Fruit fly (Drosophila melanogaster): ENCODE measurements around the gene CG6650.

Gene CG6650

DNA sequence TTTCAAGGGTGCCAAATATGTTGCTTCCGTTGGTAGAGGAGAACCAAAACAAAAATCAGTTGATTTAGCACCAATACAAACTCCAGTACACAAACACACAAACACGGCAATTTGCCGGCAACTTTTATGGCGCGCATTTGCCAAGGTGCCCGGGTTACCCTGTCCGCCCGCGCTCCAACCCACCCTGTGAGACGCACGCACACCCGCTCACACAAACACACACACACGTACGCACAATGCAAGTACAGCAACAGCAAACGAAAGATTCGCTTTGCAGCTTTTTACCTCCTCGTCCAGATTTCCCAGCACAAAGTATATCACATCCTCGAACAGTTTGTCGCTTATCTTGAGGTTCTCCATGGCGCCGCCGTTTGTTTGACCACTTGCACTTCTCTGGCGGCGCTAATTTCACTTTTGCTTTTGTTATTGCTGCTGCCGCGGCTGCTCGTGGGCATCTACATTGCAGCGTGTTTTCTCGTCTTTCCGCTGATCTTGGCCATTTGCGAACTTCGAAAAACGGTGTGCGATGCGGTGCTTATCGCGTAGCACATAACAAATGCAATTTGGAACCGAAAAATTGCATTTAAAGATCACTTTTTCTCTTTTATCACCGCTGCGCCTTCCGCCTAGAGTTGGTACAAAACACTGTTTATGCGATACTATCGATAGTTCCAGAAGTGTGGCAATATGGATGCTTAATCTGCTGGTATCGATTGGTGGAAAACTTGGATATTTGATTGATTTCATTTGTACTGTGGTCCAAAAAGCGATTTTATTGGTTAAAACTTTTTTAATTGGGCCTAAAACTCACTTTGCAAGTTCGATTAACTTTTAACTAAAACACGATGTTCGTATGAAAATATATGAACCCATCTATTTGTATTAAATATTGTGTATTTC lies 2.5 kb upstream of the CG6650 start, which contains the start of gene Ptip (continued):
- TF ChIP-seq CG17912 (GFP tag; optimal IDR thresholded peaks at IDR 0.05) (peak; percentile 60), slbo (GFP tag; IDR thresholded peaks at IDR 0.05) (peak; percentile 61), repo (GFP tag; optimal IDR thresholded peaks at IDR 0.05) (no peak), CG33557 (GFP tag; optimal IDR thresholded peaks at IDR 0.05) (peak; percentile 40), ap (GFP tag; IDR thresholded peaks at IDR 0.05) (no peak), CG17361 (GFP tag; IDR thresholded peaks at IDR 0.05) (no peak), bsh (GFP tag; optimal IDR thresholded peaks at IDR 0.05) (peak in 1 of 2 experiments; percentile 38), CG16815 (GFP tag; optimal IDR thresholded peaks at IDR 0.05) (no peak), CG1602 (GFP tag; optimal IDR thresholded peaks at IDR 0.05) (no peak), BEAF-32 (GFP tag; optimal IDR thresholded peaks at IDR 0.05) (peak; percentile 99), Tbp (GFP tag; optimal IDR thresholded peaks at IDR 0.05) (no peak), CG31441 (GFP tag; IDR thresholded peaks at IDR 0.05) (no peak), Rfx (GFP tag; IDR thresholded peaks at IDR 0.05) (peak; percentile 75), CG30020 (tag; optimal IDR thresholded peaks at IDR 0.05) (peak; percentile 37), CG6791 (GFP tag; IDR thresholded peaks at IDR 0.05; ENCODE audit: partially characterized antibody) (peak; percentile 98), luna (GFP tag; optimal IDR thresholded peaks at IDR 0.05) (no peak), CG1024 (GFP tag; IDR thresholded peaks at IDR 0.05) (no peak), Scr (GFP tag; IDR thresholded peaks at IDR 0.05; ENCODE audit: partially characterized antibody) (peak; percentile 96), gsb-n (tag; optimal IDR thresholded peaks at IDR 0.05) (no peak), ftz-f1 (GFP tag; optimal IDR thresholded peaks at IDR 0.05) (peak; percentile 13), B-H1 (GFP tag; IDR thresholded peaks at IDR 0.05) (no peak), CG7786 (GFP tag; optimal IDR thresholded peaks at IDR 0.05) (no peak), klu (GFP tag; IDR thresholded peaks at IDR 0.05) (no peak), CG13424 (tag; optimal IDR thresholded peaks at IDR 0.05) (peak; percentile 39), aop (GFP tag; IDR thresholded peaks at IDR 0.05) (no peak), CG14965 (GFP tag; optimal IDR thresholded peaks at IDR 0.05; ENCODE audit: borderline replicate concordance) (no peak), CG7963 (GFP tag; IDR thresholded peaks at IDR 0.05; ENCODE audit: partially characterized antibody) (peak; percentile 97), CG32772 (GFP tag; IDR thresholded peaks at IDR 0.05) (no peak), CG8765 (GFP tag; IDR thresholded peaks at IDR 0.05) (no peak), CG3838 (GFP tag; optimal IDR thresholded peaks at IDR 0.05) (no peak), PHDP (tag; optimal IDR thresholded peaks at IDR 0.05) (no peak), Dad (GFP tag; optimal IDR thresholded peaks at IDR 0.05) (no peak), pum (GFP tag; optimal IDR thresholded peaks at IDR 0.05) (no peak), Fer3 (tag; optimal IDR thresholded peaks at IDR 0.05) (no peak), CG17328 (GFP tag; IDR thresholded peaks at IDR 0.05) (no peak), E2f1 (GFP tag; IDR thresholded peaks at IDR 0.05) (peak; percentile 98), mirr (GFP tag; optimal IDR thresholded peaks at IDR 0.05) (no peak), pita (GFP tag; optimal IDR thresholded peaks at IDR 0.05) (peak; percentile 65), CG17385 (GFP tag; optimal IDR thresholded peaks at IDR 0.05) (peak; percentile 65), otp (GFP tag; IDR thresholded peaks at IDR 0.05) (peak; percentile 26; the same call in 1 of the 3 replicates), Nf-YC (tag; optimal IDR thresholded peaks at IDR 0.05) (no peak), Doc2 (GFP tag; IDR thresholded peaks at IDR 0.05) (no peak), CG9817 (tag; optimal IDR thresholded peaks at IDR 0.05) (no peak), CG9932 (GFP tag; IDR thresholded peaks at IDR 0.05) (peak; percentile 67), chinmo (GFP tag; IDR thresholded peaks at IDR 0.05; ENCODE audit: partially characterized antibody) (peak; percentile 91), slou (GFP tag; optimal IDR thresholded peaks at IDR 0.05) (no peak), so (GFP tag; IDR thresholded peaks at IDR 0.05) (no peak), CG2678 (tag; optimal IDR thresholded peaks at IDR 0.05) (no peak), btn (GFP tag; optimal IDR thresholded peaks at IDR 0.05) (no peak), jing (GFP tag; optimal IDR thresholded peaks at IDR 0.05) (no peak)

All from whole organism, embryonic.